Fruit fly (Drosophila melanogaster): ENCODE results near the gene CG10345.

dm6 chr3R:16643591-16643990 lies 38.9 kb upstream of the CG10345 start, which contains the start of gene Arl6IP1:
- TF ChIP-seq psq (optimal IDR thresholded peaks at IDR 0.05) (no peak), ttk (optimal IDR thresholded peaks at IDR 0.05) (no peak), Sin3A (optimal IDR thresholded peaks at IDR 0.05) (no peak)
